Fruit fly (Drosophila melanogaster): ENCODE data around the gene CG10470.

CG10470 gene

DNA sequence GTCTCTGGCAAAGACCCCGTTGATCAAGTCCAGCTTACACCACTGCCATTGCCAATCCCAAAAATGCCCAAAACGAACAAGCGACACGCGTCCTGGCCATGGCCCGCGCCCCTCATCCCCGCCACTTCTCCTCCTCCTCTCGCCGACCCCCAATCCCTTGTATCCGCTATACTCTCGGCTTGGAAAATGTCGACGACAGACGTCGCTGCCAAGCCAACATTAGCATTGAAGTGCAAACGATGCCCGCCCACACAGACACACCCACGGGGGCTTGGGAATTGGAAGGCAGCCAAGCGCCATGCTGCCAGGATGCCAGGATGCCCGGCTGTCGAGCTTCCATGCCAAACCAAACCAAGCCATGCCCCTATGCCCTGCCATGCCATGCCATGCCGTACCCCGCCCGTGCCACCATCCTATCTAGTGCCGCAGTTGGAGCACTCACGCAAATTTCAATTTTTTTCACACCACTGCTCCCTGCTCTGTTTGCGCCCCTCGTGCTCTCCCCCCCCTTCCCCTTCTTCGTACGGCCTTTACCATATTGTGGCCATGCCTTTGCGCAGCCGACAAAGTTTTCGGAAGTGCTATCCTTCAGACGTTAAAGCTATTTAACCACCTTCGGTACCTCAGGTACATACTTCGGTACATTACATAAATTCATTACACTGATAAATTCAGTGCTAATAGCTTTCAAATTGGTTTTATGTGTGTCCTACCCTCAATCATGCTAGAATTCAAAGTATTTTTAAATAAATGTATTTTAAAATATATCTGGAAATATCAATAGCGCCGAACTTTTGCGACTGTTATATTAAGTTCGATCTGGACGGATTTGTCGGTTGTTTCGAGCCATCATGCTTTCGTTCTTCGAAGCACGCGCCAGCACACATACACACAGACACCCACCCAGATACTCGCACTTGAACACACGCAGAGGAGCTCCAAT, 27.3 kb upstream of the CG10470 start:
- TF ChIP-seq CG17801 (GFP tag; optimal IDR thresholded peaks at IDR 0.05; ENCODE audit: partially characterized antibody): no peak

DNA sequence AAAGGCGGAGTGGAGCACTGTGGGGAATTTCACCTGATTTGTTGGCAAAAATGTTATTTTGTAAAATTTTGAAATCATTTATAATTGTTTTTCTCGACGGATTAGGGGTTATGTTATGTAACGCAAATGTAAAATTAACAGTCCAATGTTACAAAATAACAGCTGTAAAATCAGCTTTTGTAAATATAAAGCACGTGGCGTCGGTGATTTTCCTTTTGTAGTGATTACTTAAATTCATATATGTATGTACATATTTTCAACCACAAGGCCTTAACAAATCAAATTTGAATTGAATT, 26.7 kb upstream of the CG10470 start, which contains the start of gene CG15172:
TSS of gene CG15172 (plus strand) at position 197 of the 296 bp plus-strand sequence.
- no peak for TF ChIP-seq CG17801 (GFP tag; optimal IDR thresholded peaks at IDR 0.05; ENCODE audit: partially characterized antibody)

DNA sequence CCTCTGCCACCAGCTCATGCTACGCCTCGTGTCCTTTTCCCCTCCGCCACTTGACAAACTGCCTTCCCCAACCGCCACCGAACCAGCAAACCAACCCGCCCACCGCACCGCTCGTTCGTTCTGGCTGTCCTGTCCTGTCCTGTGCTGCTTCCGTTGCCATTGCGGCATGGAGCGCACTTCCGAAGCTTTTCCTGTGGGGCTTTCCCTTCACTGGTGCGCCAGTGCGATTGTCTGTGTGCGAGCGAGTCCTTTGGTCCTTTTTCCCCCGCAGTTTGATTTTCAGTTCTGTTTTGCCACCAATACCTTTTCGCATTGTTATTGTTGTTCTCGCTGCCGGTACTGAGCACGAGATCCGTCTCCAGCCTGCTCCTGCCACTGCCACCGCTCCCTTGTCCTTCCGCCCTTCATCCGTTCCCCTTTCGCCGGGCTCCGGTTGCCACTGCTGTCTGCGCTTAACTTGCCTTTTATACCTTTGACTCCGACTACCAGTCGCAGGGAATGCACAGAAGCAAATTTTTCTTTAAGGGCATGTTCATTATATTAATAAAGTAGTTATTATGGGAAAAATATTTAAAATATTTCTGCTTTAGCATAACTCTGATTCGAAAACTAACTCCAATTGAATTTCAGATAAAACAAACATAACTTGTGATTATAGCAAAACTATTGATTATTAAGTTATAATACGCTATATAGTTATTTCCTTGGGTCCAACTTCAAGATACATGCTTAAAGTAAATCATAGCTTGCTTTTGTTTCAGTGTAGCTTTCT, 24.7 kb upstream of the CG10470 start:
- no peak for TF ChIP-seq CG17801 (GFP tag; optimal IDR thresholded peaks at IDR 0.05; ENCODE audit: partially characterized antibody)

DNA sequence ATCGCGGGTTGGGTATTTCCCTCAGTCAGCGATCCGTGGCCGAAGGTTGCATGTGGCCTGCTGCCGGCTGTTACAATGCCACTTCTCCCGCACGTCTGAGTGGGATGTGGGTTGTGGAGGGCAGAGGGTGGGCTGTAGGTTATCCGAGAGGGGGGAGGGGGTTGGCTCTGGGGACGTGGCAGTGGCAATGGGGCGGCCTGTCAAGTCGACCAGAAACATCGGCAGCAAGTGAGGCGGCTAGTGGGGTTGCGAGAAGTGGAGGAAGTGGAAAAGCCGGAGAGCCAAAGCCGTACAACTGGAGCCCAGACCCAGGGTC, 24.2 kb upstream of the CG10470 start:
- no peak for TF ChIP-seq CG17801 (GFP tag; optimal IDR thresholded peaks at IDR 0.05; ENCODE audit: partially characterized antibody)

DNA sequence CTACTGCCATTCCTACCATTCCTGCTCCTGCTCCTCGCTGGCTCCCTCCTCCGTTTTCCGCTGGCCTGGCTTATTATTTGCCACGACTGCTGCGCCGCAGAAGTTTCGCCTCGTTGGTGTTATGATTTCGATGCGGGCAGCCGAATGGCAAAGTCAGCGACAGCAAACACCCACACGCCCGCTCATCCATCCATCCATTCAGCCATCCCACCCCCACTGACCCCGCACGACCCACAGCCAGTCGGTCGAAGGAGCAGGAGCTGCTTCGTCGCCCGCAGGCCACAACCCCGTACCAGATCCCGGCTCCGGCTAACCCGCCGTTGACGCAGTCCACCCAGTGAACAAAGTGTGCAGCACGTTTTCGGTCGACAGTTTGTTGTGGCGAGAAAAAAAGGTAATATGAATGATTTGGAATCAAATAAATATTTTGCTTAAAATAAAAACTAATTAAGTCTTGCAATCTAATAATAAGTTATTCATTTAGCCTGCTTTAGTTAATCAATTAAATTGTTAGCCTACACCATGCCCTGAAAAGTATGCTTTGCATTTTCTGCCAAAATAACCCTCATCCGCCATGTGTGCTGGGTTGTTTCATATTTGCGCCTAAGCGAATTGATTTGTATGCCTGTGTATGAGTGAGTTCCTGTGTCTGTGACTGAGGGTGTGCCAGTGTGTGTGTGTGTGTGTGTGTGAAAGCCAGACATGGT, 22.2 kb upstream of the CG10470 start:
- no peak for TF ChIP-seq CG17801 (GFP tag; optimal IDR thresholded peaks at IDR 0.05; ENCODE audit: partially characterized antibody)

DNA sequence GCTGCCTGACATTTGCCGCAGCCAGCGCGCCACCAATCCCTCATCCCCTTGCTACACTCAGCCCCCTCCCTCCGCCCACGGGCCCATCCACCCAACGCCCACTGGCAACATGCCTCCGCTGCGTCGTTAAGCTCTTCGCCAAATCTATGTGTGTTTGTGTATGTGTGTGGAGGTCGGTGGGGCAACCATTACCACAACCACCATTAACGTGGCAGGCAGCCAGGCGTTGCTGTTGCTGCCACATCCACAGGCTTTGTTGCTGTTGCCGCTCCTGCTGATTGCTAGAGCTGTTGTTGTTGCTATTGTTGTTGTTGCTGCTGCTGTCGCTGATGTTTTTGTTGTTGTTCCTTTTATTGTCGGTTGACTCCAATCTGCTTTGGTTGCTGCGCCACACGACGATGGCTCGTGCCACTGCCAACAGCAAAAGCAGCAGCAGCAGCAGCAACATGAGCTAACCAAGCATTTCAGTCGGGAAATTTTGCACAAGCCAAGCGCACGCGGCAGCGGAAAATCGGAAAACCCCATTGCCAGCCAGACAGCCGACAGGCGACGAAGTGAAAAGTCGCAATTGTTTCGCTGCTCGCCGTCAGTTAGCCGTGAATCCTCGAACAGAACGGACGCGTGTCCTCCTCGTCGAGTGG, 21.5 kb upstream of the CG10470 start, which contains the start of gene Sidpn:
TSS of gene Sidpn (plus strand) at position 465 of the 641 bp plus-strand sequence.
- no peak for TF ChIP-seq CG17801 (GFP tag; optimal IDR thresholded peaks at IDR 0.05; ENCODE audit: partially characterized antibody)

DNA sequence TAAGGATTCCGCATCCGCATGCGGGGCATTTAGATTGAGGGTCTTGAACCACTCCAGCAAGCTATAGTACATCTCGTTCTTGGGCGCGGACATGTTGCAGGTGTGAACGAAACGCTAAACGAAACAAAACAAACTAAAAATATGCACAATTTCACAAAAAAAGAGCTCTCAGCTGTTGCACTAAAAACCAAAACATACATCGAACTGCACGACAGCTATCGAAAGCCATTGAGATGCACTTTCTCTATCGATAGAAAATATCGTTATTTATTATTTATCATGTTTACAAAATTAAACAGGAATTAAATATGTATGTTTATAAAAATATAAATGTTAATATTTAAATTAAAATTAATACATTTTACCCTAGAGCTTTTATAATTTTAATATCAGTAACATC, 15.6 kb upstream of the CG10470 start, which contains the start of gene hook:
TSS of gene hook (minus strand) at position 211 of the 400 bp plus-strand sequence.
- peak; percentile 32 for TF ChIP-seq CG17801 (GFP tag; optimal IDR thresholded peaks at IDR 0.05; ENCODE audit: partially characterized antibody)

DNA sequence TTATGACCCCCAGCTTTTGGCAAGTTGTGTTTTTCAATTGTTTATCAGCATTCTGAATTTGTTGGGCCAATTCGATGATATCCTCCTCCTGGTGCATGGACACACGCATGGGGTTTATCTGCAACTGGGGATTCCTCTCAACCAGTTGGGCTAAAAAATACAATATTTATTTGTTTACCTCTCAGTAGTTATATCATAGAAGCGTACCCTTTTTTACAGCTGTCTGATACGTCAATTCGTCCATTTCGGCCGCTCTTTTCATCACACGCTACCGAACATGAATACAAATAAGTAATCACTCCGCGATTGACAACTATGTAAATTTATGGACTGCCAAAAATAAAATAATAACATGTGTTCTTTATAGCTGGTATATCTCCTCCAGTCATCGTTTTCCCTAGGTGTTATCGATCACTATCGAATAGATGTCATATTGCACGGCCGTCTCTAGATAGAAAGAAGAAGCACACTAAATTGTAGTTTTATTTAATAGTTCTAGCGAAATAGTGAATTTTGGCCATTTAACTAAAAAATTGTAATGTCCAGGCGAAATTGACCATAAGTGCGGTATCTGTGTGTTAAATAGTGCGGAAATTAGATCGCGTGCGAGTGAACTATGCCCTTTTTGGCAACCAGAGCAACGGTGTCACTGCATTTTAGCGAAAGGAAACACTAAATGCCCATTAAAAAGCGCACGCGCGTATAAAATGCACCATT, 14.5 kb upstream of the CG10470 start, which contains the start of the genes mib2 and CG31800:
TSS of gene mib2 (plus strand) at position 232 of the 717 bp plus-strand sequence.
TSS of gene CG31800 (minus strand) at position 364 of the 717 bp plus-strand sequence.
- peak; percentile 11 for TF ChIP-seq CG17801 (GFP tag; optimal IDR thresholded peaks at IDR 0.05; ENCODE audit: partially characterized antibody)

DNA sequence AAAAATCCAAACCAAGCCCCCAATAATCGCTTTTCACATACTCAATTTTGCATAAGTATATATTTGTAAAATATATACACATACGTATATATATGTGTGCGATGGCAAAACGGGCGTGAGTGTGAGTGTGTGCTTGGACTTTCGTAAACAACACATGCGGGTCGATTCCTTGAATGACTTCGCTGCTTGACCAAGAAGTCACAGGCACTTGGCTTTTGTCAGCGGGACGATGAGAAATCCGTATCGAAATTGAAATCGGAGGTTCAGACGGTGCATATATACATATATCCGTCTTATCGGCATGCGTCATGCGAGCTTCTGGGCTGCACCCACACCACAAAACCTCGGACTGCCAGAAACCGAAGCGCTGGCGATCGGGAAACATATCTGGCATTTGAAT, 13.9 kb upstream of the CG10470 start:
- TF ChIP-seq CG17801 (GFP tag; optimal IDR thresholded peaks at IDR 0.05; ENCODE audit: partially characterized antibody): no peak

DNA sequence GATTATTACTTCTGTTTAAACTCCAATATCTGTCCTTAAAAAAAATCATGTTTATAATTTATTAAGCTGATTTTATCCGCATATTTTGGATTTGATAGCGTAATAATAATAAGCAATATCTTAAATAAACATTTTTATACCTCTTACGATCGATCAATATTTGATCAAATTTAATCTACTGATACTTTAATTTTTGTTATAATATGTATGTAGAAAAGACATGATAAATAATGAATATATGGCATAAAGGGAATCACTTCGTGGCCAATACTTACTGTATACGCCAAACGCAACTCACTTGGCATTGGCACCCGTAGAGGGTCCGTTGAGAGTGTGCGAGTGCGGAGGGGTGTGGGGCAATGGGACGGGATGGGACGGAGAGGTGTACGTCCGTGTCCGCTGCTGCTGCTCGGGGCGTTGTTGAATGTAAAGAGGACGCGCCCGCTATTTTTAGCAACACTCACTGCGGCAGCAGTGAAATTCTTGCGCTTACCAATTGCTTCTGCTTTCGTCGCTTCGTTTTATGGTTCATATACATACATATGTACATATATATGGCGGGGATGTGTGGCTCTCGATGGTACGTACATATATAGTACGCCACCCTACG, 12.7 kb upstream of the CG10470 start:
- no peak for TF ChIP-seq CG17801 (GFP tag; optimal IDR thresholded peaks at IDR 0.05; ENCODE audit: partially characterized antibody)

DNA sequence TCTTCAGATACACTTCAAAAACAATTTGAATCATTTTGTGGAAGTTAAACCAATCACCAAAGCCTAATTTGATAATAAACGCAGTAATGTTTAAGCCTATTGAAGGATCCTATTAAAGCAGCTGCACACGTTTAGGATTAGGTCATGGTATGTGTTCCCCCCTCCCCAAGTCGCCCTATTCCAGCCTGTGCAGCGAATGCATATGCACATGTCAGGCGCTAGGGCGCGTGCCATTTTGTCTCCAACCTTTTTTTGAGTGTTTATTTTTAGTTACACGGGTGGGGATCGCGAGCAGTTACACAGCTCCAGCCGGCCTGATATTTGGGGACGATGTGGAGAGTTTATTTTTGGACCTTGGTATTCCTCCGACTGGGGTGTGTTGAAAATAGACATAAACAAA, 11.9 kb upstream of the CG10470 start:
- TF ChIP-seq CG17801 (GFP tag; optimal IDR thresholded peaks at IDR 0.05; ENCODE audit: partially characterized antibody): no peak

DNA sequence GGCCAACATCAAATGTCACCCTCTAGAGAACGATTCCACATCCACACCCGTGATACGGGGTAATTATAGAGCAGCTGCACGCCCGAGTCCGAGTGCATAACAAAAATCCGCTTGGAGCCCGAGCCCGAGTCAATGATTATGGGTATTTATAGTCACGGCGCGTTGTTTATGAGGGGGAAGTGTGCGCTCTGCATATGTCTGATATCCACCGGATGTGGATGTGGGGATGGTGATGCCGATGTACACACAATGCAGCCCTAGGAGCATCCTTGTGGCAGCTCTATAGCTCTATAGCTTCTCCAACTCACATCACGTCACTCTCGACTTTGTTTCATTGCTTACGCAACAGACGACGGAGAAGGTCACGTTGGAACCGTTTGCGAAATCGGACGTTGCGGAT, 11.4 kb upstream of the CG10470 start:
- TF ChIP-seq CG17801 (GFP tag; optimal IDR thresholded peaks at IDR 0.05; ENCODE audit: partially characterized antibody): no peak

DNA sequence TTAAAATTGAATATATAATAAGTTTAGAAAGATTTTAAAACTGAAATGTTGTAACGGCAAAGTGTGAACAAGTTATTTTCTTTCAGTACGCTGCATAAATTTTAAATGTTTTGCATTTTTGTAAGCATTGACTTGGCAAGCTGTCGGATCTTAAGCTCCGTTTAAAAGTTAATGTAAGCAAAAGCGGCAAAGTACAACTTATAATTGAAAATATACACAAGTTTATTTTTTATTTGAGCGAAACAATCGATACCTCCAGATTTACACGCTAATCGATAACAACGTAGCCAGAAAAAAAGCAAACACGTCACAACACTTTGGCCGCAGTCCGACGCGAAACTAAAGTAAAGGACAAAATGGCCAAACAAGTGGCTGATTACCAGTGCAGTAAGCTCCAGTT, 7.3 kb upstream of the CG10470 start, which contains the start of gene Catsup:
TSS of gene Catsup (plus strand) at position 273 of the 400 bp plus-strand sequence.
- peak; percentile 2 for TF ChIP-seq CG17801 (GFP tag; optimal IDR thresholded peaks at IDR 0.05; ENCODE audit: partially characterized antibody)
